Fruit fly (Drosophila melanogaster) whole organism, prepupa: ENCODE data around the gene Smr.

Experiments used
- CG10631 ChIP-seq: fragments of 200-800 bp; sonication (Bioruptor generic); optimal IDR thresholded peaks from 2 replicates; lab custom pipeline; 2016; ENCODE audit warnings: missing biosample characterization, missing genetic modification characterization
- CG10669 ChIP-seq: fragments of 200-800 bp; sonication (Bioruptor generic); optimal IDR thresholded peaks from 3 replicates; lab custom pipeline; 2018; ENCODE audit warnings: missing biosample characterization, mild to moderate bottlenecking, missing genetic modification characterization, moderate library complexity
- CG11294 ChIP-seq: fragments of 200-800 bp; sonication (Bioruptor generic); IDR thresholded peaks from 2 replicates; pipeline ENCODE4 v1.3.6; 2022; ENCODE audit warnings: missing biosample characterization, missing genetic modification characterization
- CG11902 ChIP-seq: fragments of 200-800 bp; sonication (Bioruptor generic); optimal IDR thresholded peaks from 3 replicates; lab custom pipeline; 2016; ENCODE audit warnings: missing biosample characterization, missing genetic modification characterization
- CG15336 ChIP-seq: fragments of 200-800 bp; sonication (Bioruptor generic); IDR thresholded peaks from 2 replicates; pipeline ENCODE4 v1.3.6; 2022; ENCODE audit warnings: missing biosample characterization, missing genetic modification characterization
- CG16779 ChIP-seq: fragments of 200-800 bp; sonication (Bioruptor generic); optimal IDR thresholded peaks from 3 replicates; lab custom pipeline; 2017; ENCODE audit warnings: missing biosample characterization, mild to moderate bottlenecking, missing genetic modification characterization
- CG32006 ChIP-seq: fragments of 200-800 bp; sonication (Bioruptor generic); optimal IDR thresholded peaks from 3 replicates; lab custom pipeline; 2017; ENCODE audit warnings: missing biosample characterization, mild to moderate bottlenecking, missing genetic modification characterization
- CG34406 ChIP-seq: fragments of 200-800 bp; sonication (Bioruptor generic); optimal IDR thresholded peaks from 3 replicates; lab custom pipeline; 2016; ENCODE audit warnings: missing biosample characterization, missing genetic modification characterization
- CG3919 ChIP-seq: fragments of 200-800 bp; sonication (Bioruptor generic); optimal IDR thresholded peaks from 3 replicates; lab custom pipeline; 2016; ENCODE audit warnings: missing biosample characterization, missing genetic modification characterization
- CG6163 ChIP-seq: fragments of 200-800 bp; sonication (Bioruptor generic); IDR thresholded peaks from 3 replicates; pipeline ENCODE4 v1.3.6; 2022; ENCODE audit warnings: missing biosample characterization, missing genetic modification characterization
- CG6276 ChIP-seq: fragments of 200-800 bp; sonication (Bioruptor generic); optimal IDR thresholded peaks from 2 replicates; lab custom pipeline; 2017; ENCODE audit warnings: missing biosample characterization, mild to moderate bottlenecking, missing genetic modification characterization
- CG6792 ChIP-seq: fragments of 200-800 bp; sonication (Bioruptor generic); optimal IDR thresholded peaks from 3 replicates; lab custom pipeline; 2016; ENCODE audit warnings: missing biosample characterization, missing genetic modification characterization
- CG6854 ChIP-seq: fragments of 200-800 bp; sonication (Bioruptor generic); optimal IDR thresholded peaks from 2 replicates; lab custom pipeline; 2017; ENCODE audit warnings: missing biosample characterization, mild to moderate bottlenecking, missing genetic modification characterization
- CG8119 ChIP-seq: fragments of 200-800 bp; sonication (Bioruptor generic); IDR thresholded peaks from 3 replicates; pipeline ENCODE4 v1.3.6; 2022; ENCODE audit warnings: missing biosample characterization, missing genetic modification characterization
- CG8319 ChIP-seq: fragments of 200-800 bp; sonication (Bioruptor generic); optimal IDR thresholded peaks from 3 replicates; lab custom pipeline; 2016; ENCODE audit warnings: missing biosample characterization, missing genetic modification characterization
- Eip75B ChIP-seq: fragments of 200-800 bp; sonication (Bioruptor generic); optimal IDR thresholded peaks from 3 replicates; lab custom pipeline; 2016; ENCODE audit warnings: missing biosample characterization, missing genetic modification characterization
- Eip78C ChIP-seq: fragments of 200-800 bp; sonication (Bioruptor generic); peaks from one replicate; lab custom pipeline; 2016; ENCODE audit warnings: missing biosample characterization, missing genetic modification characterization
- Eip93F ChIP-seq: fragments of 200-800 bp; sonication (Bioruptor generic); optimal IDR thresholded peaks from 2 replicates; lab custom pipeline; 2016; ENCODE audit warnings: missing biosample characterization, mild to moderate bottlenecking, missing genetic modification characterization
- Ets21C ChIP-seq: fragments of 200-800 bp; sonication (Bioruptor generic); optimal IDR thresholded peaks from 3 replicates; lab custom pipeline; 2016; ENCODE audit warnings: missing biosample characterization, missing genetic modification characterization
- Ets96B ChIP-seq: fragments of 200-800 bp; optimal IDR thresholded peaks from 2 replicates; lab custom pipeline; 2019; ENCODE audit warnings: missing biosample characterization, mild to moderate bottlenecking, missing genetic modification characterization, moderate library complexity
- Hr38 ChIP-seq: sonication (Bioruptor generic); optimal IDR thresholded peaks from 2 replicates; lab custom pipeline; 2016; ENCODE audit warnings: missing biosample characterization, missing genetic modification characterization
- Hr39 ChIP-seq: fragments of 200-800 bp; sonication (Bioruptor generic); optimal IDR thresholded peaks from 2 replicates; lab custom pipeline; 2016; ENCODE audit warnings: missing biosample characterization, missing genetic modification characterization
- Hr4 ChIP-seq: fragments of 200-800 bp; sonication (Bioruptor generic); optimal IDR thresholded peaks from 3 replicates; lab custom pipeline; 2016; ENCODE audit warnings: missing biosample characterization, missing genetic modification characterization
- Met ChIP-seq: fragments of 200-800 bp; sonication (Bioruptor generic); optimal IDR thresholded peaks from 3 replicates; lab custom pipeline; 2016; ENCODE audit warnings: missing biosample characterization, missing genetic modification characterization
- OdsH ChIP-seq: fragments of 200-800 bp; sonication (Bioruptor generic); optimal IDR thresholded peaks from 3 replicates; lab custom pipeline; 2016; ENCODE audit warnings: missing biosample characterization, missing genetic modification characterization
- Smox ChIP-seq: fragments of 200-800 bp; sonication (Bioruptor generic); optimal IDR thresholded peaks from 3 replicates; lab custom pipeline; 2016; ENCODE audit warnings: missing biosample characterization, missing genetic modification characterization
- Sox102F ChIP-seq: fragments of 200-800 bp; sonication (Bioruptor generic); optimal IDR thresholded peaks from 2 replicates; lab custom pipeline; 2016; ENCODE audit warnings: missing biosample characterization, mild to moderate bottlenecking, missing genetic modification characterization
- Sox14 ChIP-seq: fragments of 200-800 bp; sonication (Bioruptor generic); optimal IDR thresholded peaks from 3 replicates; lab custom pipeline; 2016; ENCODE audit warnings: missing biosample characterization, missing genetic modification characterization
- achi ChIP-seq: fragments of 200-800 bp; sonication (Bioruptor generic); optimal IDR thresholded peaks from 3 replicates; lab custom pipeline; 2016; ENCODE audit warnings: missing biosample characterization, missing genetic modification characterization
- cyc ChIP-seq: fragments of 200-800 bp; sonication (Bioruptor generic); optimal IDR thresholded peaks from 3 replicates; lab custom pipeline; 2016; ENCODE audit warnings: missing biosample characterization, missing genetic modification characterization
- dac ChIP-seq: fragments of 200-800 bp; sonication (Bioruptor generic); optimal IDR thresholded peaks from 2 replicates; lab custom pipeline; 2017; ENCODE audit warnings: missing biosample characterization, mild to moderate bottlenecking, missing genetic modification characterization
- dsx ChIP-seq: fragments of 200-800 bp; optimal IDR thresholded peaks from 3 replicates; lab custom pipeline; 2019; ENCODE audit warnings: missing biosample characterization, mild to moderate bottlenecking, missing genetic modification characterization, moderate library complexity; ENCODE audit not compliant: poor library complexity, severe bottlenecking
- eg ChIP-seq: fragments of 200-800 bp; sonication (Bioruptor generic); IDR thresholded peaks from 3 replicates; pipeline ENCODE4 v1.3.6; 2022; ENCODE audit warnings: missing biosample characterization, missing genetic modification characterization
- esn ChIP-seq: fragments of 200-800 bp; sonication (Bioruptor generic); optimal IDR thresholded peaks from 2 replicates; lab custom pipeline; 2016; ENCODE audit warnings: missing biosample characterization, mild to moderate bottlenecking, missing genetic modification characterization, moderate library complexity
- fd59A ChIP-seq: fragments of 200-800 bp; sonication (Bioruptor generic); optimal IDR thresholded peaks from 2 replicates; lab custom pipeline; 2017; ENCODE audit warnings: missing biosample characterization, mild to moderate bottlenecking, missing genetic modification characterization, missing genetic modification reagents
- lz ChIP-seq: fragments of 200-800 bp; sonication (Bioruptor generic); optimal IDR thresholded peaks from 3 replicates; lab custom pipeline; 2016; ENCODE audit warnings: missing biosample characterization, missing genetic modification characterization
- net ChIP-seq: fragments of 200-800 bp; sonication (Bioruptor generic); optimal IDR thresholded peaks from 3 replicates; lab custom pipeline; 2016; ENCODE audit warnings: missing biosample characterization, missing genetic modification characterization
- pdm3 ChIP-seq: fragments of 200-800 bp; sonication (Bioruptor generic); optimal IDR thresholded peaks from 3 replicates; lab custom pipeline; 2016; ENCODE audit warnings: missing biosample characterization, missing genetic modification characterization
- salr ChIP-seq, 2 experiments: fragments of 200-800 bp; sonication (Bioruptor generic); optimal IDR thresholded peaks; 3 replicates each; lab custom pipeline; 2016 to 2018; ENCODE audit warnings: missing biosample characterization in 2 of 2, missing genetic modification characterization in 2 of 2, mild to moderate bottlenecking in 1 of 2
- ss ChIP-seq, 2 experiments: fragments of 200-800 bp; sonication (Bioruptor generic); optimal IDR thresholded peaks; 2 replicates in 1 of 2; 3 replicates in 1 of 2; lab custom pipeline; 2017 to 2018; ENCODE audit warnings: mild to moderate bottlenecking in 2 of 2, missing biosample characterization in 2 of 2, missing genetic modification characterization in 2 of 2, moderate library complexity in 1 of 2
- svp ChIP-seq: fragments of 200-800 bp; sonication (Bioruptor generic); peaks from one replicate; lab custom pipeline; 2016; ENCODE audit warnings: missing biosample characterization, missing genetic modification characterization
- vri ChIP-seq: fragments of 200-800 bp; sonication (Bioruptor generic); optimal IDR thresholded peaks from 3 replicates; lab custom pipeline; 2016; ENCODE audit warnings: missing biosample characterization, mild to moderate bottlenecking, missing genetic modification characterization

Gene Smr

dm6 chrX:12660030-12660630 lies 82.3 kb downstream of the Smr start (continued):
- TF ChIP-seq CG10669 (GFP tag; lab: Kevin White, UChicago) (no peak), Ets21C (no peak), salr (GFP tag; optimal IDR thresholded peaks at IDR 0.05; lab: Kevin White, UChicago) (no peak), dac (GFP tag; lab: Kevin White, UChicago) (no peak), pdm3 (GFP tag; lab: Kevin White, UChicago) (no peak), Eip75B (no peak), Sox102F (GFP tag; lab: Kevin White, UChicago) (peak; percentile 44), CG11294 (GFP tag; lab: Robert Waterston, UW) (no peak; the same call in 1 of the 2 replicates), CG15336 (no peak), CG34406 (GFP tag; lab: Kevin White, UChicago) (peak; percentile 14), lz (GFP tag; lab: Kevin White, UChicago) (peak; percentile 9), CG3919 (GFP tag; lab: Kevin White, UChicago) (peak; percentile 5), Ets96B (peak; percentile 25), Met (peak; percentile 20), CG6276 (GFP tag; lab: Kevin White, UChicago) (no peak), CG32006 (GFP tag; lab: Kevin White, UChicago) (no peak), CG6854 (GFP tag; lab: Kevin White, UChicago) (peak; percentile 58), CG8319 (GFP tag; lab: Kevin White, UChicago) (no peak), CG16779 (tag; lab: Kevin White, UChicago) (no peak), Hr4 (GFP tag; lab: Kevin White, UChicago) (no peak)

dm6 chrX:12658999-12659560 lies 83.3 kb downstream of the Smr start, which contains the start of gene Tis11:
Tis11 (plus strand) TSS chrX:12659415.
- TF ChIP-seq fd59A (GFP tag; lab: Kevin White, UChicago) (no peak), CG6854 (GFP tag; lab: Kevin White, UChicago) (peak; percentile 60), net (peak; percentile 27), CG11902 (no peak), achi (peak; percentile 96), CG8119 (GFP tag; lab: Robert Waterston, UW) (no peak), CG6163 (peak; percentile 10; the same call in 2 of the 3 replicates), dsx (no peak), salr (GFP tag; optimal IDR thresholded peaks at IDR 0.05; lab: Kevin White, UChicago) (no peak), CG10631 (GFP tag; lab: Kevin White, UChicago) (no peak), Ets96B (no peak), eg (GFP tag; lab: Robert Waterston, UW) (peak; percentile 47; the same call in 2 of the 3 replicates), cyc (GFP tag; lab: Kevin White, UChicago) (no peak), Hr39 (GFP tag; lab: Kevin White, UChicago) (no peak), esn (GFP tag; lab: Kevin White, UChicago) (no peak), CG6792 (GFP tag; lab: Kevin White, UChicago) (no peak), Hr38 (no peak), vri (GFP tag; lab: Kevin White, UChicago) (peak; percentile 40), pdm3 (GFP tag; lab: Kevin White, UChicago) (no peak), Sox14 (GFP tag; lab: Kevin White, UChicago) (peak; percentile 28), CG8319 (GFP tag; lab: Kevin White, UChicago) (no peak), Eip78C (GFP tag; lab: Kevin White, UChicago) (no peak), Sox102F (GFP tag; lab: Kevin White, UChicago) (no peak), CG34406 (GFP tag; lab: Kevin White, UChicago) (no peak), svp (GFP tag; lab: Kevin White, UChicago) (peak; percentile 62), Hr4 (GFP tag; lab: Kevin White, UChicago) (no peak), ss (GFP tag; optimal IDR thresholded peaks at IDR 0.05; lab: Kevin White, UChicago) (peak; percentile 9 to 15), Ets21C (no peak), Eip93F (GFP tag; lab: Kevin White, UChicago) (no peak), OdsH (GFP tag; lab: Kevin White, UChicago) (no peak), CG10669 (GFP tag; lab: Kevin White, UChicago) (no peak), CG11294 (GFP tag; lab: Robert Waterston, UW) (no peak), CG3919 (GFP tag; lab: Kevin White, UChicago) (peak; percentile 26), CG32006 (GFP tag; lab: Kevin White, UChicago) (no peak), Smox (GFP tag; lab: Kevin White, UChicago) (no peak)
- TF ChIP-seq, all 60 proteins: peak for 10
